Fruit fly (Drosophila melanogaster) whole organism, embryonic: Measurements from ENCODE around the gene CG32036.

Source experiments
- Abd-B ChIP-seq: fragments of 200-800 bp; sonication (Bioruptor generic); optimal IDR thresholded peaks from 2 replicates; lab custom pipeline; 2018; ENCODE audit warnings: missing biosample characterization, mild to moderate bottlenecking, missing genetic modification characterization, moderate library complexity
- Asciz ChIP-seq: fragments of 200-800 bp; sonication (Bioruptor generic); optimal IDR thresholded peaks from 2 replicates; lab custom pipeline; 2017; ENCODE audit warnings: missing biosample characterization, mild to moderate bottlenecking, missing genetic modification characterization, missing genetic modification reagents
- Awh ChIP-seq: fragments of 200-800 bp; sonication (Bioruptor generic); IDR thresholded peaks from 2 replicates; pipeline ENCODE4, ENCODE4 v1.3.6; 2022; ENCODE audit warnings: missing biosample characterization, missing genetic modification characterization
- BtbVII ChIP-seq: fragments of 200-800 bp; sonication (Bioruptor generic); optimal IDR thresholded peaks from 3 replicates; lab custom pipeline; 2017; ENCODE audit warnings: missing biosample characterization, mild to moderate bottlenecking, missing genetic modification characterization
- CG10267 ChIP-seq: fragments of 200-800 bp; sonication (Bioruptor generic); optimal IDR thresholded peaks from 2 replicates; lab custom pipeline; 2018; ENCODE audit warnings: missing biosample characterization, mild to moderate bottlenecking, missing genetic modification characterization, moderate library complexity
- CG10979 ChIP-seq: fragments of 200-800 bp; sonication (Bioruptor generic); optimal IDR thresholded peaks from 2 replicates; lab custom pipeline; 2018; ENCODE audit warnings: missing biosample characterization, mild to moderate bottlenecking, missing genetic modification characterization, moderate library complexity
- CG11560 ChIP-seq: fragments of 200-800 bp; sonication (Bioruptor generic); IDR thresholded peaks from 3 replicates; pipeline ENCODE4 v1.3.6; 2022; ENCODE audit warnings: missing biosample characterization, missing genetic modification characterization
- CG12659 ChIP-seq: fragments of 200-800 bp; sonication (Bioruptor generic); optimal IDR thresholded peaks from 3 replicates; lab custom pipeline; 2017; ENCODE audit warnings: mild to moderate bottlenecking, missing biosample characterization, missing genetic modification reagents, missing genetic modification characterization
- CG13287 ChIP-seq: fragments of 200-800 bp; sonication (Bioruptor generic); IDR thresholded peaks from 2 replicates; pipeline ENCODE4 v1.3.6; 2022; ENCODE audit warnings: missing biosample characterization, missing genetic modification characterization; ENCODE audit not compliant: partially characterized antibody
- CG13424 ChIP-seq: fragments of 200-800 bp; sonication (Bioruptor generic); optimal IDR thresholded peaks from 2 replicates; lab custom pipeline; 2019; ENCODE audit warnings: missing biosample characterization, mild to moderate bottlenecking, missing genetic modification characterization, moderate library complexity
- CG13624 ChIP-seq: fragments of 200-800 bp; sonication (Bioruptor generic); optimal IDR thresholded peaks from 2 replicates; lab custom pipeline; 2016; ENCODE audit warnings: missing biosample characterization, missing genetic modification characterization
- CG14050 ChIP-seq: fragments of 200-800 bp; sonication (Bioruptor generic); IDR thresholded peaks from 3 replicates; pipeline ENCODE4 v1.3.6; 2022; ENCODE audit warnings: missing biosample characterization, missing genetic modification characterization
- CG14441 ChIP-seq: fragments of 200-800 bp; sonication (Bioruptor generic); IDR thresholded peaks from 2 replicates; pipeline ENCODE4 v1.3.6; 2022; ENCODE audit warnings: missing biosample characterization, missing genetic modification characterization
- CG14667 ChIP-seq: fragments of 200-800 bp; sonication (Bioruptor generic); IDR thresholded peaks from 2 replicates; pipeline ENCODE4 v1.3.6; 2022; ENCODE audit warnings: missing biosample characterization, missing genetic modification characterization
- CG14710 ChIP-seq: fragments of 200-800 bp; sonication (Bioruptor generic); optimal IDR thresholded peaks from 3 replicates; lab custom pipeline; 2019; ENCODE audit warnings: missing biosample characterization, mild to moderate bottlenecking, missing genetic modification characterization, moderate library complexity
- CG1529 ChIP-seq: fragments of 200-800 bp; sonication (Bioruptor generic); optimal IDR thresholded peaks from 3 replicates; lab custom pipeline; 2018; ENCODE audit warnings: missing biosample characterization, missing genetic modification characterization
- CG16863 ChIP-seq: fragments of 200-800 bp; sonication (Bioruptor generic); optimal IDR thresholded peaks from 3 replicates; lab custom pipeline; 2016; ENCODE audit warnings: missing biosample characterization, missing genetic modification characterization
- CG2889 ChIP-seq: fragments of 200-800 bp; sonication (Bioruptor generic); IDR thresholded peaks from 3 replicates; pipeline ENCODE4 v1.3.6; 2022; ENCODE audit warnings: missing biosample characterization, missing genetic modification characterization
- CG30403 ChIP-seq: fragments of 200-800 bp; sonication (Bioruptor generic); optimal IDR thresholded peaks from 3 replicates; lab custom pipeline; 2016; ENCODE audit warnings: missing biosample characterization, missing genetic modification characterization
- CG33213 ChIP-seq: fragments of 200-800 bp; sonication (Bioruptor generic); optimal IDR thresholded peaks from 3 replicates; lab custom pipeline; 2016; ENCODE audit warnings: missing biosample characterization, missing genetic modification characterization
- CG3838 ChIP-seq: fragments of 200-800 bp; sonication (Bioruptor generic); optimal IDR thresholded peaks from 3 replicates; lab custom pipeline; 2016; ENCODE audit warnings: missing biosample characterization, missing genetic modification characterization
- CG6254 ChIP-seq: fragments of 200-800 bp; sonication (Bioruptor generic); optimal IDR thresholded peaks from 3 replicates; lab custom pipeline; 2017; ENCODE audit warnings: mild to moderate bottlenecking, missing biosample characterization, missing genetic modification reagents, missing genetic modification characterization
- CG6791 ChIP-seq: fragments of 200-800 bp; sonication (Bioruptor generic); IDR thresholded peaks from 3 replicates; pipeline ENCODE4 v1.3.6; 2022; ENCODE audit warnings: missing biosample characterization, missing genetic modification characterization; ENCODE audit not compliant: partially characterized antibody
- CG7745 ChIP-seq: fragments of 200-800 bp; sonication (Bioruptor generic); optimal IDR thresholded peaks from 2 replicates; lab custom pipeline; 2018; ENCODE audit warnings: missing biosample characterization, mild to moderate bottlenecking, missing genetic modification characterization, moderate library complexity
- CG8359 ChIP-seq: fragments of 200-800 bp; sonication (Bioruptor generic); optimal IDR thresholded peaks from 2 replicates; lab custom pipeline; 2017; ENCODE audit warnings: missing biosample characterization, mild to moderate bottlenecking, missing genetic modification characterization, borderline replicate concordance
- CG9817 ChIP-seq: fragments of 200-800 bp; sonication (Bioruptor generic); optimal IDR thresholded peaks from 2 replicates; lab custom pipeline; 2018; ENCODE audit warnings: missing biosample characterization, mild to moderate bottlenecking, missing genetic modification characterization, moderate library complexity
- CG9932 ChIP-seq: fragments of 200-800 bp; sonication (Bioruptor generic); IDR thresholded peaks from 2 replicates; pipeline ENCODE4 v1.3.6; 2022; ENCODE audit warnings: missing biosample characterization, missing genetic modification characterization
- CTCF ChIP-seq: fragments of 200-800 bp; sonication (Bioruptor generic); optimal IDR thresholded peaks from 2 replicates; lab custom pipeline; 2017; ENCODE audit warnings: missing biosample characterization, mild to moderate bottlenecking, missing genetic modification characterization, moderate library complexity
- Chrac-16 ChIP-seq: fragments of 200-800 bp; sonication (Bioruptor generic); optimal IDR thresholded peaks from 3 replicates; lab custom pipeline; 2016; ENCODE audit warnings: missing biosample characterization, missing genetic modification characterization
- CkIIα-i1 ChIP-seq: fragments of 200-800 bp; sonication (Bioruptor generic); IDR thresholded peaks from 2 replicates; pipeline ENCODE4 v1.3.6; 2022; ENCODE audit warnings: missing biosample characterization, missing genetic modification characterization
- Ets97D ChIP-seq: fragments of 200-800 bp; sonication (Bioruptor generic); optimal IDR thresholded peaks from 3 replicates; lab custom pipeline; 2016; ENCODE audit warnings: missing biosample characterization, missing genetic modification characterization
- Fer2 ChIP-seq: fragments of 200-800 bp; sonication (Bioruptor generic); optimal IDR thresholded peaks from 2 replicates; lab custom pipeline; 2018; ENCODE audit warnings: missing biosample characterization, mild to moderate bottlenecking, missing genetic modification characterization, moderate library complexity
- Hand ChIP-seq: fragments of 200-800 bp; sonication (Bioruptor generic); optimal IDR thresholded peaks from 2 replicates; lab custom pipeline; 2017; ENCODE audit warnings: mild to moderate bottlenecking, missing biosample characterization, missing genetic modification reagents, missing genetic modification characterization
- MBD-R2 ChIP-seq: fragments of 200-800 bp; sonication (Bioruptor generic); IDR thresholded peaks from 2 replicates; pipeline ENCODE4 v1.3.6; 2022; ENCODE audit warnings: missing biosample characterization, missing genetic modification characterization
- MESR4 ChIP-seq: fragments of 200-800 bp; sonication (Bioruptor generic); optimal IDR thresholded peaks from 2 replicates; lab custom pipeline; 2018; ENCODE audit warnings: missing biosample characterization, mild to moderate bottlenecking, missing genetic modification characterization, moderate library complexity
- NFAT ChIP-seq: fragments of 200-800 bp; sonication (Bioruptor generic); IDR thresholded peaks from 2 replicates; pipeline ENCODE4 v1.3.6; 2022; ENCODE audit warnings: missing biosample characterization, missing genetic modification characterization
- Oaz ChIP-seq: fragments of 200-800 bp; sonication (Bioruptor generic); IDR thresholded peaks from 2 replicates; pipeline ENCODE4 v1.3.6; 2022; ENCODE audit warnings: missing biosample characterization, missing genetic modification characterization
- Opbp ChIP-seq: fragments of 200-800 bp; sonication (Bioruptor generic); IDR thresholded peaks from 3 replicates; pipeline ENCODE4 v1.3.6; 2022; ENCODE audit warnings: missing biosample characterization, missing genetic modification characterization; ENCODE audit not compliant: partially characterized antibody
- Sox102F ChIP-seq: fragments of 200-800 bp; sonication (Bioruptor generic); optimal IDR thresholded peaks from 2 replicates; lab custom pipeline; 2018; ENCODE audit warnings: missing biosample characterization, mild to moderate bottlenecking, missing genetic modification characterization, moderate library complexity
- Xrp1 ChIP-seq: fragments of 200-800 bp; sonication (Bioruptor generic); IDR thresholded peaks from 2 replicates; pipeline ENCODE4 v1.3.6; 2022; ENCODE audit warnings: missing biosample characterization, missing genetic modification characterization
- ab ChIP-seq: fragments of 200-800 bp; sonication (Bioruptor generic); optimal IDR thresholded peaks from 2 replicates; lab custom pipeline; 2016; ENCODE audit warnings: missing biosample characterization, missing genetic modification characterization
- ato ChIP-seq: fragments of 200-800 bp; sonication (Bioruptor generic); IDR thresholded peaks from 2 replicates; pipeline ENCODE4 v1.3.6; 2022; ENCODE audit warnings: missing biosample characterization, missing genetic modification characterization; ENCODE audit not compliant: partially characterized antibody
- chinmo ChIP-seq: fragments of 200-800 bp; sonication (Bioruptor generic); IDR thresholded peaks from 4 replicates; pipeline ENCODE4 v1.3.6; 2022; ENCODE audit warnings: missing biosample characterization, missing genetic modification characterization; ENCODE audit not compliant: partially characterized antibody
- hkb ChIP-seq, 2 experiments: fragments of 200-800 bp in 1 of 2; fragments of >200 bp in 1 of 2; sonication (Bioruptor generic) in 1 of 2; IDR thresholded peaks in 1 of 2; optimal IDR thresholded peaks in 1 of 2; 2 replicates each; pipeline versions ENCODE4 v1.3.6 to Lab custom; 2017 to 2022; ENCODE audit warnings: missing biosample characterization in 1 of 2, missing genetic modification characterization in 1 of 2
- inv ChIP-seq: fragments of 200-800 bp; sonication (Bioruptor generic); IDR thresholded peaks from 2 replicates; pipeline ENCODE4 v1.3.6; 2022; ENCODE audit warnings: missing biosample characterization, missing genetic modification characterization; ENCODE audit not compliant: partially characterized antibody
- lov ChIP-seq, 2 experiments: fragments of 200-800 bp in 1 of 2; fragments of >200 bp in 1 of 2; sonication (Bioruptor generic) in 1 of 2; IDR thresholded peaks in 1 of 2; optimal IDR thresholded peaks in 1 of 2; 2 replicates in 1 of 2; 3 replicates in 1 of 2; pipeline versions ENCODE4 v1.3.6 to Lab custom; 2017 to 2022; ENCODE audit warnings: missing biosample characterization in 1 of 2, missing genetic modification characterization in 1 of 2
- ttk ChIP-seq: fragments of 200-800 bp; sonication (Bioruptor generic); IDR thresholded peaks from 2 replicates; pipeline ENCODE4 v2.1.2; 2022; ENCODE audit warnings: missing biosample characterization, missing genetic modification characterization
- tx ChIP-seq: fragments of 200-800 bp; sonication (Bioruptor generic); optimal IDR thresholded peaks from 2 replicates; lab custom pipeline; 2016; ENCODE audit warnings: missing biosample characterization, missing genetic modification characterization

Gene CG32036

dm6 chr3L:9462247-9462769 lies 26.7 kb downstream of the CG32036 start (continued):
- TF ChIP-seq Fer2 (tag; lab: Kevin White, UChicago), result peak; percentile 78
- TF ChIP-seq CG2889 (GFP tag; lab: Robert Waterston, UW), result no peak
- peak; percentile 9; the same call in 1 of the 2 replicates for TF ChIP-seq NFAT
- peak; percentile 31; the same call in 1 of the 2 replicates for TF ChIP-seq Awh
- no peak for TF ChIP-seq inv
- TF ChIP-seq CG6254, result peak; percentile 88
- peak; percentile 42; the same call in 1 of the 2 replicates for TF ChIP-seq CG14441 (GFP tag; lab: Robert Waterston, UW)
- TF ChIP-seq CG10267 (tag; lab: Kevin White, UChicago), result peak; percentile 92
- TF ChIP-seq CG13424 (tag; lab: Kevin White, UChicago), result peak; percentile 93
- TF ChIP-seq Oaz (GFP tag; lab: Robert Waterston, UW), result peak; percentile 59
- TF ChIP-seq Opbp, result peak; percentile 53; the same call in 2 of the 3 replicates
- TF ChIP-seq CG16863, result peak; percentile 71
- peak; percentile 63 for TF ChIP-seq CG13624 (GFP tag; lab: Kevin White, UChicago)
- peak; percentile 65 for TF ChIP-seq Chrac-16 (GFP tag; lab: Kevin White, UChicago)
- TF ChIP-seq CkIIα-i1 (GFP tag; lab: Robert Waterston, UW), result no peak
- TF ChIP-seq CG9932 (GFP tag; lab: Robert Waterston, UW), result peak; percentile 45
- peak; percentile 93 for TF ChIP-seq Asciz (GFP tag; lab: Kevin White, UChicago)
- TF ChIP-seq Abd-B (GFP tag; lab: Kevin White, UChicago), result peak; percentile 59
- peak; percentile 49 for TF ChIP-seq CG33213
- TF ChIP-seq Hand (GFP tag; lab: Kevin White, UChicago), result peak; percentile 85
- peak; percentile 86 for TF ChIP-seq CG12659 (GFP tag; lab: Kevin White, UChicago)
- peak; percentile 89 for TF ChIP-seq Xrp1
- no peak for TF ChIP-seq ato (GFP tag; lab: Robert Waterston, UW)
- TF ChIP-seq CG10979, result peak; percentile 96
- 0 out of 3 replicates have a peak, but pooled peaks have one; percentile 28 for TF ChIP-seq CG11560 (tag; lab: Robert Waterston, UW)
- peak; percentile 53 for TF ChIP-seq CTCF (GFP tag; lab: Kevin White, UChicago)
- peak; percentile 16; the same call in 1 of the 2 replicates for TF ChIP-seq CG13287 (GFP tag; lab: Robert Waterston, UW)
- peak; percentile 38; the same call in 1 of the 3 replicates for TF ChIP-seq CG6791 (GFP tag; lab: Robert Waterston, UW)
- no peak for TF ChIP-seq CG7745 (tag; lab: Kevin White, UChicago)
- TF ChIP-seq Ets97D (GFP tag; lab: Kevin White, UChicago), result peak; percentile 45
- TF ChIP-seq CG30403, result peak; percentile 93
- peak; percentile 29; the same call in 1 of the 2 replicates for TF ChIP-seq ttk (GFP tag; lab: Robert Waterston, UW)
- TF ChIP-seq CG8359 (GFP tag; lab: Kevin White, UChicago), result peak; percentile 68
- TF ChIP-seq CG14050 (GFP tag; lab: Robert Waterston, UW), result peak; percentile 54; the same call in 1 of the 3 replicates
- TF ChIP-seq CG14710, result peak; percentile 93
- 0 out of 2 replicates have a peak, but pooled peaks have one; percentile 22 for TF ChIP-seq CG14667 (GFP tag; lab: Robert Waterston, UW)
- TF ChIP-seq chinmo (GFP tag; lab: Robert Waterston, UW), result no peak
- TF ChIP-seq hkb (optimal IDR thresholded peaks at IDR 0.05; lab: Kevin White, UChicago), result no peak
- peak; percentile 86 for TF ChIP-seq hkb (GFP tag; IDR thresholded peaks at IDR 0.05; lab: Robert Waterston, UW)
- peak; percentile 18 for TF ChIP-seq MESR4 (GFP tag; lab: Kevin White, UChicago)
- TF ChIP-seq ab, result no peak
- peak; percentile 24 for TF ChIP-seq CG3838 (GFP tag; lab: Kevin White, UChicago)
- peak; percentile 88 for TF ChIP-seq Sox102F (GFP tag; lab: Kevin White, UChicago)
- no peak; the same call in 1 of the 2 replicates for TF ChIP-seq MBD-R2 (GFP tag; lab: Robert Waterston, UW)
- no peak for TF ChIP-seq lov (optimal IDR thresholded peaks at IDR 0.05; lab: Kevin White, UChicago)
- peak; percentile 47; the same call in 2 of the 3 replicates for TF ChIP-seq lov (GFP tag; IDR thresholded peaks at IDR 0.05; lab: Robert Waterston, UW)
- peak; percentile 59 for TF ChIP-seq tx (GFP tag; lab: Kevin White, UChicago)
- TF ChIP-seq BtbVII (GFP tag; lab: Kevin White, UChicago), result peak; percentile 90
- peak; percentile 87 for TF ChIP-seq CG1529 (GFP tag; lab: Kevin White, UChicago)
- TF ChIP-seq CG9817, result peak; percentile 79
